Fruit fly (Drosophila melanogaster) whole organism, embryonic: Measurements from ENCODE around the gene Pax.

Experiments used
- Bteb2 ChIP-seq: fragments of 200-800 bp; sonication (Bioruptor generic); optimal IDR thresholded peaks from 2 replicates; lab custom pipeline; 2016; ENCODE audit warnings: missing biosample characterization, missing genetic modification characterization
- CG12104 ChIP-seq: fragments of 200-800 bp; sonication (Bioruptor generic); optimal IDR thresholded peaks from 3 replicates; lab custom pipeline; 2016; ENCODE audit warnings: missing biosample characterization, missing genetic modification characterization
- CG12391 ChIP-seq: fragments of 200-800 bp; sonication (Bioruptor generic); optimal IDR thresholded peaks from 3 replicates; lab custom pipeline; 2018; ENCODE audit warnings: missing biosample characterization, mild to moderate bottlenecking, missing genetic modification characterization, moderate library complexity
- CG14710 ChIP-seq: fragments of 200-800 bp; sonication (Bioruptor generic); optimal IDR thresholded peaks from 3 replicates; lab custom pipeline; 2019; ENCODE audit warnings: missing biosample characterization, mild to moderate bottlenecking, missing genetic modification characterization, moderate library complexity
- CG1647 ChIP-seq: fragments of 200-800 bp; sonication (Bioruptor generic); optimal IDR thresholded peaks from 3 replicates; lab custom pipeline; 2016; ENCODE audit warnings: missing biosample characterization, missing genetic modification characterization
- CG18619 ChIP-seq: fragments of 200-800 bp; sonication (Bioruptor generic); optimal IDR thresholded peaks from 3 replicates; lab custom pipeline; 2017; ENCODE audit warnings: missing biosample characterization, mild to moderate bottlenecking, missing genetic modification characterization
- CG3065 ChIP-seq: fragments of 200-800 bp; sonication (Bioruptor generic); optimal IDR thresholded peaks from 2 replicates; lab custom pipeline; 2016; ENCODE audit warnings: missing biosample characterization, missing genetic modification characterization
- CG31365 ChIP-seq: fragments of 200-800 bp; sonication (Bioruptor generic); optimal IDR thresholded peaks from 2 replicates; lab custom pipeline; 2018; ENCODE audit warnings: missing biosample characterization, mild to moderate bottlenecking, missing genetic modification characterization
- CG31388 ChIP-seq: fragments of 200-800 bp; sonication (Bioruptor generic); optimal IDR thresholded peaks from 2 replicates; lab custom pipeline; 2016; ENCODE audit warnings: missing biosample characterization, missing genetic modification characterization
- CG32532 ChIP-seq: fragments of 200-800 bp; sonication (Bioruptor generic); IDR thresholded peaks from 2 replicates; pipeline ENCODE4 v1.3.6; 2022; ENCODE audit warnings: missing biosample characterization, missing genetic modification characterization
- CG4404 ChIP-seq: fragments of 200-800 bp; sonication (Bioruptor generic); IDR thresholded peaks from 2 replicates; pipeline ENCODE4 v1.3.6; 2022; ENCODE audit warnings: missing biosample characterization, missing genetic modification characterization
- CG4424 ChIP-seq: fragments of 200-800 bp; sonication (Bioruptor generic); optimal IDR thresholded peaks from 3 replicates; lab custom pipeline; 2016; ENCODE audit warnings: missing biosample characterization, missing genetic modification characterization
- CG4617 ChIP-seq: fragments of 200-800 bp; sonication (Bioruptor generic); optimal IDR thresholded peaks from 3 replicates; lab custom pipeline; 2016; ENCODE audit warnings: missing biosample characterization, missing genetic modification characterization, borderline replicate concordance
- CG4820 ChIP-seq: fragments of 200-800 bp; sonication (Bioruptor generic); optimal IDR thresholded peaks from 3 replicates; lab custom pipeline; 2016; ENCODE audit warnings: missing biosample characterization, missing genetic modification characterization
- CG6813 ChIP-seq: fragments of 200-800 bp; sonication (Bioruptor generic); optimal IDR thresholded peaks from 2 replicates; lab custom pipeline; 2017; ENCODE audit warnings: missing biosample characterization, missing genetic modification characterization, mild to moderate bottlenecking, moderate library complexity, missing genetic modification reagents
- CG7928 ChIP-seq: fragments of 200-800 bp; sonication (Bioruptor generic); optimal IDR thresholded peaks from 2 replicates; lab custom pipeline; 2017; ENCODE audit warnings: missing biosample characterization, mild to moderate bottlenecking, missing genetic modification characterization
- CkIIα-i1 ChIP-seq: fragments of 200-800 bp; sonication (Bioruptor generic); IDR thresholded peaks from 2 replicates; pipeline ENCODE4 v1.3.6; 2022; ENCODE audit warnings: missing biosample characterization, missing genetic modification characterization
- D19A ChIP-seq: fragments of 200-800 bp; optimal IDR thresholded peaks from 3 replicates; lab custom pipeline; 2019; ENCODE audit warnings: missing biosample characterization, mild to moderate bottlenecking, missing genetic modification characterization, moderate library complexity
- Dad ChIP-seq: fragments of 200-800 bp; sonication (Bioruptor generic); optimal IDR thresholded peaks from 3 replicates; lab custom pipeline; 2016; ENCODE audit warnings: missing biosample characterization, missing genetic modification characterization
- Dek ChIP-seq: fragments of 200-800 bp; sonication (Bioruptor generic); optimal IDR thresholded peaks from 3 replicates; lab custom pipeline; 2019; ENCODE audit warnings: missing biosample characterization, mild to moderate bottlenecking, missing genetic modification characterization, moderate library complexity
- Dref ChIP-seq: fragments of 200-800 bp; sonication (Bioruptor generic); IDR thresholded peaks from 2 replicates; pipeline ENCODE4 v1.3.6; 2022; ENCODE audit warnings: missing biosample characterization, missing genetic modification characterization
- Jarid2 ChIP-seq: fragments of 200-800 bp; sonication (Bioruptor generic); optimal IDR thresholded peaks from 3 replicates; lab custom pipeline; 2017; ENCODE audit warnings: mild to moderate bottlenecking, missing biosample characterization, missing genetic modification reagents, missing genetic modification characterization
- NK7.1 ChIP-seq: fragments of 200-800 bp; sonication (Bioruptor generic); optimal IDR thresholded peaks from 3 replicates; lab custom pipeline; 2016; ENCODE audit warnings: missing biosample characterization, missing genetic modification characterization
- Neu2 ChIP-seq: fragments of 200-800 bp; sonication (Bioruptor generic); optimal IDR thresholded peaks from 3 replicates; lab custom pipeline; 2016; ENCODE audit warnings: missing biosample characterization, missing genetic modification characterization, borderline replicate concordance
- Opbp ChIP-seq: fragments of 200-800 bp; sonication (Bioruptor generic); IDR thresholded peaks from 3 replicates; pipeline ENCODE4 v1.3.6; 2022; ENCODE audit warnings: missing biosample characterization, missing genetic modification characterization; ENCODE audit not compliant: partially characterized antibody
- Optix ChIP-seq: fragments of 200-800 bp; sonication (Bioruptor generic); IDR thresholded peaks from 3 replicates; pipeline ENCODE4 v1.3.6; 2022; ENCODE audit warnings: missing biosample characterization, missing genetic modification characterization
- Six4 ChIP-seq: fragments of 200-800 bp; sonication (Bioruptor generic); optimal IDR thresholded peaks from 2 replicates; lab custom pipeline; 2016; ENCODE audit warnings: missing biosample characterization, missing genetic modification characterization
- Spps ChIP-seq: fragments of 200-800 bp; sonication (Bioruptor generic); optimal IDR thresholded peaks from 2 replicates; lab custom pipeline; 2018; ENCODE audit warnings: missing biosample characterization, mild to moderate bottlenecking, missing genetic modification characterization
- Sry-δ ChIP-seq: fragments of 200-800 bp; sonication (Bioruptor generic); optimal IDR thresholded peaks from 2 replicates; lab custom pipeline; 2016; ENCODE audit warnings: missing biosample characterization, missing genetic modification characterization
- Xrp1 ChIP-seq: fragments of 200-800 bp; sonication (Bioruptor generic); IDR thresholded peaks from 2 replicates; pipeline ENCODE4 v1.3.6; 2022; ENCODE audit warnings: missing biosample characterization, missing genetic modification characterization
- ap ChIP-seq: fragments of 200-800 bp; sonication (Bioruptor generic); IDR thresholded peaks from 2 replicates; pipeline ENCODE4 v1.3.6; 2022; ENCODE audit warnings: missing biosample characterization, missing genetic modification characterization
- bsh ChIP-seq, 2 experiments: fragments of 200-800 bp; sonication (Bioruptor generic); optimal IDR thresholded peaks; 2 replicates each; lab custom pipeline; 2017 to 2018; ENCODE audit warnings: mild to moderate bottlenecking in 2 of 2, missing biosample characterization in 2 of 2, missing genetic modification characterization in 2 of 2, moderate library complexity in 1 of 2
- chinmo ChIP-seq: fragments of 200-800 bp; sonication (Bioruptor generic); IDR thresholded peaks from 4 replicates; pipeline ENCODE4 v1.3.6; 2022; ENCODE audit warnings: missing biosample characterization, missing genetic modification characterization; ENCODE audit not compliant: partially characterized antibody
- chm ChIP-seq: fragments of 200-800 bp; sonication (Bioruptor generic); IDR thresholded peaks from 2 replicates; pipeline ENCODE4 v1.3.6; 2022; ENCODE audit warnings: missing biosample characterization, missing genetic modification characterization
- cwo ChIP-seq: fragments of 200-800 bp; sonication (Bioruptor generic); optimal IDR thresholded peaks from 3 replicates; lab custom pipeline; 2017; ENCODE audit warnings: missing biosample characterization, missing genetic modification characterization, mild to moderate bottlenecking, moderate library complexity, missing genetic modification reagents
- danr ChIP-seq: fragments of 200-800 bp; sonication (Bioruptor generic); IDR thresholded peaks from 2 replicates; pipeline ENCODE4 v1.3.6; 2022; ENCODE audit warnings: missing biosample characterization, missing genetic modification characterization
- dati ChIP-seq: fragments of 200-800 bp; sonication (Bioruptor generic); IDR thresholded peaks from 2 replicates; pipeline ENCODE4 v1.3.6; 2022; ENCODE audit warnings: missing biosample characterization, missing genetic modification characterization
- dimm ChIP-seq: fragments of 200-800 bp; sonication (Bioruptor generic); IDR thresholded peaks from 2 replicates; pipeline ENCODE4 v1.3.6; 2022; ENCODE audit warnings: missing biosample characterization, missing genetic modification characterization
- dysf ChIP-seq: fragments of 200-800 bp; sonication (Bioruptor generic); IDR thresholded peaks from 3 replicates; pipeline ENCODE4 v1.3.6; 2022; ENCODE audit warnings: missing biosample characterization, missing genetic modification characterization
- ewg ChIP-seq: fragments of 200-800 bp; sonication (Bioruptor generic); optimal IDR thresholded peaks from 3 replicates; lab custom pipeline; 2017; ENCODE audit warnings: mild to moderate bottlenecking, missing biosample characterization, missing genetic modification reagents, missing genetic modification characterization
- grn ChIP-seq: fragments of 200-800 bp; sonication (Bioruptor generic); optimal IDR thresholded peaks from 3 replicates; lab custom pipeline; 2017; ENCODE audit warnings: missing biosample characterization, missing genetic modification characterization
- gro ChIP-seq: fragments of 200-800 bp; sonication (Bioruptor generic); optimal IDR thresholded peaks from 2 replicates; lab custom pipeline; 2016; ENCODE audit warnings: missing biosample characterization, missing genetic modification characterization
- ham ChIP-seq: fragments of 200-800 bp; sonication (Bioruptor generic); IDR thresholded peaks from 2 replicates; pipeline ENCODE4 v1.3.6; 2022; ENCODE audit warnings: missing biosample characterization, missing genetic modification characterization
- lov ChIP-seq, 2 experiments: fragments of 200-800 bp in 1 of 2; fragments of >200 bp in 1 of 2; sonication (Bioruptor generic) in 1 of 2; IDR thresholded peaks in 1 of 2; optimal IDR thresholded peaks in 1 of 2; 2 replicates in 1 of 2; 3 replicates in 1 of 2; pipeline versions ENCODE4 v1.3.6 to Lab custom; 2017 to 2022; ENCODE audit warnings: missing biosample characterization in 1 of 2, missing genetic modification characterization in 1 of 2
- nerfin-1 ChIP-seq: fragments of 200-800 bp; sonication (Bioruptor generic); optimal IDR thresholded peaks from 3 replicates; lab custom pipeline; 2019; ENCODE audit warnings: missing biosample characterization, mild to moderate bottlenecking, missing genetic modification characterization, moderate library complexity
- org-1 ChIP-seq: fragments of 200-800 bp; sonication (Bioruptor generic); optimal IDR thresholded peaks from 2 replicates; lab custom pipeline; 2017; ENCODE audit warnings: missing biosample characterization, missing genetic modification characterization
- peb ChIP-seq: fragments of 200-800 bp; sonication (Bioruptor generic); IDR thresholded peaks from 2 replicates; pipeline ENCODE4 v1.3.6; 2022; ENCODE audit warnings: missing biosample characterization, missing genetic modification characterization
- slp2 ChIP-seq: fragments of 200-800 bp; sonication (Bioruptor generic); optimal IDR thresholded peaks from 2 replicates; lab custom pipeline; 2016; ENCODE audit warnings: missing biosample characterization, missing genetic modification characterization
- toy ChIP-seq: fragments of 200-800 bp; sonication (Bioruptor generic); IDR thresholded peaks from 2 replicates; pipeline ENCODE4 v1.3.6; 2022; ENCODE audit warnings: missing biosample characterization, missing genetic modification characterization
- wor ChIP-seq: fragments of 200-800 bp; sonication (Bioruptor generic); IDR thresholded peaks from 2 replicates; pipeline ENCODE4 v1.3.6; 2022; ENCODE audit warnings: missing biosample characterization, missing genetic modification characterization

The Pax gene

DNA sequence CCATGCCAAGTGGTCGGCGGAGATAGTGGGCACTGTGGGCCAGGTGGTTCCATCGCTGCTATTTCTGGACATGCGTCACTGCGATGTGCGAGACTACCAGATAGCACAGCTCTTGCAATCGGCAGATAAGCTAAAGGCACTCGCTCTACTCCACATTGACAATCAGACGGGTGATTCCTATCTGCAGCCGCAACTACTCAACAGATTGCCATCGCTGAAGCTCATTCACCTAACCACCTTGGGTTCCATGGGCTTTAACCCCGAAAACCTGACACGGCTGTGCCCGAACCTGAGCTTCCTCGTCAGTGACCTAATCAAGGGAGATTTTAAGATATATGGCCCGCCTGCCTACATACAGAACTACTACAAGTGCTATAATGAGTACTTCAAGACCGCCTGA, 3.3 kb upstream of the Pax start:
- no peak for TF ChIP-seq CG4404 (GFP tag; lab: Robert Waterston, UW)
- 0 out of 3 replicates have a peak, but pooled peaks have one; percentile 19 for TF ChIP-seq dysf
- TF ChIP-seq Dad = no peak
- TF ChIP-seq Dref = no peak
- TF ChIP-seq Six4 (GFP tag; lab: Kevin White, UChicago) = no peak
- peak; percentile 93 for TF ChIP-seq grn
- TF ChIP-seq Optix = 0 out of 3 replicates have a peak, but pooled peaks have one; percentile 16
- TF ChIP-seq CG4820 (GFP tag; lab: Kevin White, UChicago) = no peak
- TF ChIP-seq Spps (tag; lab: Kevin White, UChicago) = no peak
- TF ChIP-seq CG4424 (GFP tag; lab: Kevin White, UChicago) = no peak
- no peak for TF ChIP-seq wor (GFP tag; lab: Robert Waterston, UW)
- TF ChIP-seq toy = no peak
- no peak for TF ChIP-seq Sry-δ (GFP tag; lab: Kevin White, UChicago)
- no peak for TF ChIP-seq Dek (tag; lab: Kevin White, UChicago)
- TF ChIP-seq CkIIα-i1 (GFP tag; lab: Robert Waterston, UW) = no peak
- no peak for TF ChIP-seq CG14710 (tag; lab: Kevin White, UChicago)
- TF ChIP-seq Bteb2 = no peak
- TF ChIP-seq ap = no peak
- TF ChIP-seq Neu2 (GFP tag; lab: Kevin White, UChicago) = no peak
- TF ChIP-seq CG3065 (GFP tag; lab: Kevin White, UChicago) = no peak
- TF ChIP-seq, all 482 proteins: peak for 3

DNA sequence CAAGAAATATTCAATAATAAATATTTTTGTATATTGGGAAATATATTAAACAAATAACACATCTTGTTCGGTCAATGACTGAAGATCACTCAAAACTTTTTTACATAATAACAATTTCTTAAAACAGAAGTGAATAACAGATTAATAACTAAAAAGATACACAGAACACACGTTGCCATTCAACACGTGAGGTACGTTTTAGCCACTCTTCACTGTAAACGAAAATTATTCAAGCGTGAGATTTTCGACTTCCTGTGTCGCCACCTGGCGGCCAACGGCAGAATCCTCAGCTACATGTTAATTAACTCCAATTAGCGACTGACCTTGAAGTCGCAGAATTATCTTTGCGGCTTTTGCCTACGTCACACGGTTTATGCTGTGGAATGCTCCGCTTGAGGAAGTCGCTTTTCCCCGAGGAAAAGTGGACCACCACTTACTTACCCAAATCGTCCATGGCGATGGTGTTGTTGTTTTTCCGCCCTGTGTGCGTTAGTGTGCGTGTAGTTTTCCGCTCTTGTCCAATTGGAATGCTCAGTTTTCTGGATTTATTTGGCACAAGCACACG, 549 bp downstream of the Pax start:
- TF ChIP-seq D19A (tag; lab: Kevin White, UChicago) (peak; percentile 66), ham (GFP tag; lab: Robert Waterston, UW) (no peak), org-1 (peak; percentile 66), Xrp1 (GFP tag; lab: Robert Waterston, UW) (peak; percentile 75), CG31365 (tag; lab: Kevin White, UChicago) (no peak), NK7.1 (GFP tag; lab: Kevin White, UChicago) (no peak), CG12104 (GFP tag; lab: Kevin White, UChicago) (peak; percentile 42), Jarid2 (GFP tag; lab: Kevin White, UChicago) (peak; percentile 22), Opbp (GFP tag; lab: Robert Waterston, UW) (no peak), CG1647 (GFP tag; lab: Kevin White, UChicago) (no peak), ewg (peak; percentile 10), CG6813 (peak; percentile 75), bsh (GFP tag; optimal IDR thresholded peaks at IDR 0.05; lab: Kevin White, UChicago) (peak in 1 of 2 experiments; percentile 73), danr (peak; percentile 50; the same call in 1 of the 2 replicates), CG7928 (GFP tag; lab: Kevin White, UChicago) (no peak), gro (GFP tag; lab: Kevin White, UChicago) (peak; percentile 27), CG12391 (tag; lab: Kevin White, UChicago) (peak; percentile 74), CG31388 (GFP tag; lab: Kevin White, UChicago) (peak; percentile 34), CG4617 (GFP tag; lab: Kevin White, UChicago) (peak; percentile 9), CG4404 (GFP tag; lab: Robert Waterston, UW) (peak; percentile 15; the same call in 1 of the 2 replicates), chinmo (GFP tag; lab: Robert Waterston, UW) (no peak), peb (GFP tag; lab: Robert Waterston, UW) (peak; percentile 36; the same call in 1 of the 2 replicates), CG18619 (GFP tag; lab: Kevin White, UChicago) (peak; percentile 65), slp2 (GFP tag; lab: Kevin White, UChicago) (peak; percentile 47), CG32532 (GFP tag; lab: Robert Waterston, UW) (peak; percentile 83), chm (GFP tag; lab: Robert Waterston, UW) (no peak), cwo (GFP tag; lab: Kevin White, UChicago) (peak; percentile 72), nerfin-1 (tag; lab: Kevin White, UChicago) (peak; percentile 91), dati (no peak), lov (optimal IDR thresholded peaks at IDR 0.05; lab: Kevin White, UChicago) (no peak), lov (GFP tag; IDR thresholded peaks at IDR 0.05; lab: Robert Waterston, UW) (peak; percentile 72; the same call in 2 of the 3 replicates), dimm (no peak)
